Fruit fly (Drosophila melanogaster): ENCODE data around the gene spn-D.

spn-D gene

DNA sequence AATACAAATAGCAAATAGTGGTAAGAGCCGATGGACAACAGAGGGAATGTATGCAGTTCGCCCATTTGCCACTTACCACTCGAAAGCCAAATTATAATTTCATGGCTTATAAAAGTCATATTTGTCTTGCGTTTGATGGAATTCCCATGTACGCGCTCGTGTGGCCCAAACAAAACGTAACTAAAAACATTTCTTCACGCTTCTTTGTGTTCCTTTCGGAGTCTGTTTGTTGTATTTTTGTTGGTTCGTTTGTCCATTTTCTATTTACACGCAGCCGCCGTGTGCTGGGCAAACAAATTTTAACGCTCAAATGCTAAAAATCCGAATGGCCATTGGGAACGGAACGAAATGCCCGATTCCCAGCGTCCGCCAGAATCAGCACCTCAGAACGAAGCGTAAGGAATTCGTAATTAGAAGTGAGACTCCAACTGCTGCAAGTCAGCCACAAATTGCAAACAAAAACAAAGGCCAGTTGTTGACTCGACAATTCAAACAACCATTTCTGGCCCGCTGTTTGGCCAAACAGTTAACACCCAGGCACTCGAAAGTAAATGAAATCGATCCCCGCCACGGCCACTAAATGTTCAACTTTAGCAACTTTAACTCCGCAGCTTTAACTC lies 43.3 kb downstream of the spn-D start (continued):
- TF ChIP-seq H2.0 (GFP tag; IDR thresholded peaks at IDR 0.05) (0 out of 2 replicates have a peak, but pooled peaks have one; percentile 38), Sox100B (GFP tag; optimal IDR thresholded peaks at IDR 0.05) (peak; percentile 80), Nf-YA (GFP tag; IDR thresholded peaks at IDR 0.05) (peak; percentile 64), Ssrp (tag; optimal IDR thresholded peaks at IDR 0.05) (no peak), CG7839 (tag; optimal IDR thresholded peaks at IDR 0.05) (peak; percentile 5), fu2 (GFP tag; optimal IDR thresholded peaks at IDR 0.05) (no peak), exex (tag; optimal IDR thresholded peaks at IDR 0.05) (no peak), Ada2b (GFP tag; IDR thresholded peaks at IDR 0.05) (peak; percentile 25; the same call in 1 of the 2 replicates), ab (GFP tag; optimal IDR thresholded peaks at IDR 0.05) (no peak), Awh (GFP tag; IDR thresholded peaks at IDR 0.05) (peak; percentile 84), Bteb2 (GFP tag; optimal IDR thresholded peaks at IDR 0.05) (no peak), Jarid2 (GFP tag; optimal IDR thresholded peaks at IDR 0.05) (no peak), CG12942 (GFP tag; optimal IDR thresholded peaks at IDR 0.05) (peak; percentile 27), HLH3B (GFP tag; IDR thresholded peaks at IDR 0.05) (peak; percentile 63; the same call in 1 of the 2 replicates), E2f2 (GFP tag; IDR thresholded peaks at IDR 0.05) (0 out of 2 replicates have a peak, but pooled peaks have one; percentile 10), CG2875 (GFP tag; optimal IDR thresholded peaks at IDR 0.05) (peak; percentile 66), CG11085 (GFP tag; IDR thresholded peaks at IDR 0.05) (0 out of 2 replicates have a peak, but pooled peaks have one; percentile 38), CG11247 (GFP tag; IDR thresholded peaks at IDR 0.05) (0 out of 2 replicates have a peak, but pooled peaks have one; percentile 38), Vsx1 (GFP tag; optimal IDR thresholded peaks at IDR 0.05) (peak; percentile 54), twi (tag; optimal IDR thresholded peaks at IDR 0.05) (no peak), bsh (GFP tag; optimal IDR thresholded peaks at IDR 0.05) (peak in 1 of 2 experiments; percentile 46), dan (GFP tag; IDR thresholded peaks at IDR 0.05) (no peak), Neu2 (GFP tag; optimal IDR thresholded peaks at IDR 0.05; ENCODE audit: borderline replicate concordance) (no peak), repo (GFP tag; optimal IDR thresholded peaks at IDR 0.05) (peak; percentile 21), D19A (tag; optimal IDR thresholded peaks at IDR 0.05) (no peak), ac (GFP tag; optimal IDR thresholded peaks at IDR 0.05) (peak; percentile 15), gsb-n (tag; optimal IDR thresholded peaks at IDR 0.05) (peak; percentile 38), klu (GFP tag; IDR thresholded peaks at IDR 0.05) (0 out of 2 replicates have a peak, but pooled peaks have one; percentile 42), HLHmδ (GFP tag; optimal IDR thresholded peaks at IDR 0.05) (peak; percentile 23), CG34376 (GFP tag; optimal IDR thresholded peaks at IDR 0.05) (no peak), Hmr (GFP tag; optimal IDR thresholded peaks at IDR 0.05) (peak; percentile 5), CG5180 (GFP tag; optimal IDR thresholded peaks at IDR 0.05) (peak; percentile 49), Mrtf (GFP tag; IDR thresholded peaks at IDR 0.05) (no peak), maf-S (GFP tag; optimal IDR thresholded peaks at IDR 0.05) (peak; percentile 37), CG7556 (GFP tag; optimal IDR thresholded peaks at IDR 0.05) (peak; percentile 23), sima (GFP tag; optimal IDR thresholded peaks at IDR 0.05) (no peak), CG7745 (tag; optimal IDR thresholded peaks at IDR 0.05) (peak; percentile 32), CG11093 (GFP tag; IDR thresholded peaks at IDR 0.05) (no peak), CG42726 (GFP tag; IDR thresholded peaks at IDR 0.05; ENCODE audit: partially characterized antibody) (no peak), CG15011 (GFP tag; optimal IDR thresholded peaks at IDR 0.05) (peak; percentile 36), yki (optimal IDR thresholded peaks at IDR 0.05) (no peak), CG17328 (GFP tag; IDR thresholded peaks at IDR 0.05) (peak; percentile 47; the same call in 1 of the 2 replicates), nau (GFP tag; optimal IDR thresholded peaks at IDR 0.05) (peak; percentile 61), CG17568 (GFP tag; optimal IDR thresholded peaks at IDR 0.05) (peak; percentile 43), PHDP (tag; optimal IDR thresholded peaks at IDR 0.05) (peak; percentile 18), ap (GFP tag; IDR thresholded peaks at IDR 0.05) (no peak), CG13123 (GFP tag; optimal IDR thresholded peaks at IDR 0.05) (no peak), seq (GFP tag; IDR thresholded peaks at IDR 0.05) (peak; percentile 74; the same call in 1 of the 2 replicates), CG9797 (GFP tag; optimal IDR thresholded peaks at IDR 0.05) (no peak)

All from whole organism, embryonic.